Fruit fly (Drosophila melanogaster) whole organism, embryonic: ENCODE measurements around the gene CG34134.

ENCODE experiments used
- Atf6 ChIP-seq: fragments of 200-800 bp; sonication (Bioruptor generic); IDR thresholded peaks from 2 replicates; pipeline ENCODE4 v1.3.6; 2022; ENCODE audit warnings: missing biosample characterization, missing genetic modification characterization
- CG10431 ChIP-seq: fragments of 200-800 bp; sonication (Bioruptor generic); optimal IDR thresholded peaks from 3 replicates; lab custom pipeline; 2018; ENCODE audit warnings: missing biosample characterization, mild to moderate bottlenecking, missing genetic modification characterization
- CG12942 ChIP-seq: fragments of 200-800 bp; sonication (Bioruptor generic); optimal IDR thresholded peaks from 3 replicates; lab custom pipeline; 2016; ENCODE audit warnings: missing biosample characterization, missing genetic modification characterization
- CG17328 ChIP-seq: fragments of 200-800 bp; sonication (Bioruptor generic); IDR thresholded peaks from 2 replicates; pipeline ENCODE4 v1.3.6; 2022; ENCODE audit warnings: missing biosample characterization, missing genetic modification characterization
- CG1832 ChIP-seq: fragments of 200-800 bp; sonication (Bioruptor generic); optimal IDR thresholded peaks from 2 replicates; lab custom pipeline; 2017; ENCODE audit warnings: missing biosample characterization, mild to moderate bottlenecking, missing genetic modification characterization, inconsistent platforms
- CG18619 ChIP-seq: fragments of 200-800 bp; sonication (Bioruptor generic); optimal IDR thresholded peaks from 3 replicates; lab custom pipeline; 2017; ENCODE audit warnings: missing biosample characterization, mild to moderate bottlenecking, missing genetic modification characterization
- CG18764 ChIP-seq: fragments of 200-800 bp; sonication (Bioruptor generic); optimal IDR thresholded peaks from 3 replicates; lab custom pipeline; 2016; ENCODE audit warnings: missing biosample characterization, missing genetic modification characterization
- CG2875 ChIP-seq: fragments of 200-800 bp; sonication (Bioruptor generic); optimal IDR thresholded peaks from 2 replicates; lab custom pipeline; 2017; ENCODE audit warnings: missing biosample characterization, mild to moderate bottlenecking, missing genetic modification characterization, missing genetic modification reagents
- CG32532 ChIP-seq: fragments of 200-800 bp; sonication (Bioruptor generic); IDR thresholded peaks from 2 replicates; pipeline ENCODE4 v1.3.6; 2022; ENCODE audit warnings: missing biosample characterization, missing genetic modification characterization
- CG3281 ChIP-seq: fragments of 200-800 bp; sonication (Bioruptor generic); optimal IDR thresholded peaks from 3 replicates; lab custom pipeline; 2017; ENCODE audit warnings: missing biosample characterization, mild to moderate bottlenecking, missing genetic modification characterization
- CG34376 ChIP-seq: fragments of 200-800 bp; sonication (Bioruptor generic); optimal IDR thresholded peaks from 2 replicates; lab custom pipeline; 2018; ENCODE audit warnings: missing biosample characterization, mild to moderate bottlenecking, missing genetic modification characterization
- CG4617 ChIP-seq: fragments of 200-800 bp; sonication (Bioruptor generic); optimal IDR thresholded peaks from 3 replicates; lab custom pipeline; 2016; ENCODE audit warnings: missing biosample characterization, missing genetic modification characterization, borderline replicate concordance
- CG6683 ChIP-seq: fragments of 200-800 bp; sonication (Bioruptor generic); optimal IDR thresholded peaks from 2 replicates; lab custom pipeline; 2017; ENCODE audit warnings: missing biosample characterization, mild to moderate bottlenecking, missing genetic modification characterization, missing genetic modification reagents
- CG8290 ChIP-seq, 3 experiments: fragments of 200-800 bp; sonication (Bioruptor generic); optimal IDR thresholded peaks; 2 replicates each; lab custom pipeline; 2016 to 2019; ENCODE audit warnings: missing biosample characterization in 3 of 3, missing genetic modification characterization in 3 of 3, mild to moderate bottlenecking in 2 of 3, moderate library complexity in 1 of 3
- CG8924 ChIP-seq: fragments of 200-800 bp; optimal IDR thresholded peaks from 3 replicates; lab custom pipeline; 2019; ENCODE audit warnings: missing biosample characterization, mild to moderate bottlenecking, missing genetic modification characterization, moderate library complexity
- CG9215 ChIP-seq: fragments of 200-800 bp; sonication (Bioruptor generic); IDR thresholded peaks from 2 replicates; pipeline ENCODE4 v1.3.6; 2022; ENCODE audit warnings: missing biosample characterization, missing genetic modification characterization
- CG9437 ChIP-seq: fragments of 200-800 bp; sonication (Bioruptor generic); optimal IDR thresholded peaks from 2 replicates; lab custom pipeline; 2018; ENCODE audit warnings: missing biosample characterization, mild to moderate bottlenecking, missing genetic modification characterization
- CG9932 ChIP-seq: fragments of 200-800 bp; sonication (Bioruptor generic); IDR thresholded peaks from 2 replicates; pipeline ENCODE4 v1.3.6; 2022; ENCODE audit warnings: missing biosample characterization, missing genetic modification characterization
- Camta ChIP-seq: fragments of 200-800 bp; sonication (Bioruptor generic); optimal IDR thresholded peaks from 2 replicates; lab custom pipeline; 2016; ENCODE audit warnings: missing biosample characterization, missing genetic modification characterization
- Deaf1 ChIP-seq: fragments of 200-800 bp; optimal IDR thresholded peaks from 3 replicates; lab custom pipeline; 2019; ENCODE audit warnings: missing biosample characterization, mild to moderate bottlenecking, missing genetic modification characterization, moderate library complexity
- Elba2 ChIP-seq: fragments of 200-800 bp; sonication (Bioruptor generic); optimal IDR thresholded peaks from 3 replicates; lab custom pipeline; 2016; ENCODE audit warnings: missing biosample characterization, missing genetic modification characterization
- Ets65A ChIP-seq: fragments of 200-800 bp; sonication (Bioruptor generic); peaks from one replicate; lab custom pipeline; 2016; ENCODE audit warnings: missing biosample characterization, missing genetic modification characterization
- Ets97D ChIP-seq: fragments of 200-800 bp; sonication (Bioruptor generic); optimal IDR thresholded peaks from 3 replicates; lab custom pipeline; 2016; ENCODE audit warnings: missing biosample characterization, missing genetic modification characterization
- Fer1 ChIP-seq: fragments of 200-800 bp; sonication (Bioruptor generic); optimal IDR thresholded peaks from 2 replicates; lab custom pipeline; 2017; ENCODE audit warnings: missing biosample characterization, mild to moderate bottlenecking, missing genetic modification characterization
- Hr3 ChIP-seq: fragments of 200-800 bp; sonication (Bioruptor generic); optimal IDR thresholded peaks from 3 replicates; lab custom pipeline; 2016; ENCODE audit warnings: missing biosample characterization, missing genetic modification characterization
- Nf-YB ChIP-seq: fragments of 200-800 bp; sonication (Bioruptor generic); optimal IDR thresholded peaks from 3 replicates; lab custom pipeline; 2019; ENCODE audit warnings: missing biosample characterization, mild to moderate bottlenecking, missing genetic modification characterization, moderate library complexity
- Pdp1 ChIP-seq, 2 experiments: fragments of 200-800 bp; sonication (Bioruptor generic); optimal IDR thresholded peaks; 3 replicates each; lab custom pipeline; 2016; ENCODE audit warnings: missing biosample characterization in 2 of 2, missing genetic modification characterization in 2 of 2, mild to moderate bottlenecking in 1 of 2, moderate library complexity in 1 of 2
- Poxn ChIP-seq: fragments of 200-800 bp; sonication (Bioruptor generic); IDR thresholded peaks from 2 replicates; pipeline ENCODE4 v1.3.6; 2022; ENCODE audit warnings: missing biosample characterization, missing genetic modification characterization
- Scr ChIP-seq: fragments of 200-800 bp; sonication (Bioruptor generic); IDR thresholded peaks from 2 replicates; pipeline ENCODE4 v1.3.6; 2022; ENCODE audit warnings: missing biosample characterization, missing genetic modification characterization; ENCODE audit not compliant: partially characterized antibody
- Side ChIP-seq: fragments of 200-800 bp; sonication (Bioruptor generic); optimal IDR thresholded peaks from 2 replicates; lab custom pipeline; 2016; ENCODE audit warnings: missing biosample characterization, missing genetic modification characterization
- Sry-δ ChIP-seq: fragments of 200-800 bp; sonication (Bioruptor generic); optimal IDR thresholded peaks from 2 replicates; lab custom pipeline; 2016; ENCODE audit warnings: missing biosample characterization, missing genetic modification characterization
- ase ChIP-seq: fragments of 200-800 bp; sonication (Bioruptor generic); IDR thresholded peaks from 3 replicates; pipeline ENCODE4 v1.3.6; 2022; ENCODE audit warnings: missing biosample characterization, missing genetic modification characterization
- btn ChIP-seq: fragments of 200-800 bp; sonication (Bioruptor generic); optimal IDR thresholded peaks from 2 replicates; lab custom pipeline; 2016; ENCODE audit warnings: missing biosample characterization, missing genetic modification characterization
- chinmo ChIP-seq: fragments of 200-800 bp; sonication (Bioruptor generic); IDR thresholded peaks from 4 replicates; pipeline ENCODE4 v1.3.6; 2022; ENCODE audit warnings: missing biosample characterization, missing genetic modification characterization; ENCODE audit not compliant: partially characterized antibody
- corto ChIP-seq: fragments of 200-800 bp; sonication (Bioruptor generic); optimal IDR thresholded peaks from 2 replicates; lab custom pipeline; 2016; ENCODE audit warnings: missing biosample characterization, mild to moderate bottlenecking, missing genetic modification characterization, moderate library complexity
- da ChIP-seq: fragments of 200-800 bp; sonication (Bioruptor generic); optimal IDR thresholded peaks from 2 replicates; lab custom pipeline; 2016; ENCODE audit warnings: missing biosample characterization, missing genetic modification characterization
- fd3F ChIP-seq: fragments of 200-800 bp; sonication (Bioruptor generic); optimal IDR thresholded peaks from 2 replicates; lab custom pipeline; 2018; ENCODE audit warnings: missing biosample characterization, mild to moderate bottlenecking, missing genetic modification characterization, moderate library complexity
- ham ChIP-seq: fragments of 200-800 bp; sonication (Bioruptor generic); IDR thresholded peaks from 2 replicates; pipeline ENCODE4 v1.3.6; 2022; ENCODE audit warnings: missing biosample characterization, missing genetic modification characterization
- ind ChIP-seq: fragments of 200-800 bp; sonication (Bioruptor generic); optimal IDR thresholded peaks from 3 replicates; lab custom pipeline; 2016; ENCODE audit warnings: missing biosample characterization, missing genetic modification characterization
- lab ChIP-seq: fragments of 200-800 bp; sonication (Bioruptor generic); optimal IDR thresholded peaks from 3 replicates; lab custom pipeline; 2017; ENCODE audit warnings: missing biosample characterization, missing genetic modification characterization, mild to moderate bottlenecking, moderate library complexity, missing genetic modification reagents
- luna ChIP-seq: fragments of 200-800 bp; sonication (Bioruptor generic); optimal IDR thresholded peaks from 2 replicates; lab custom pipeline; 2016; ENCODE audit warnings: missing biosample characterization, missing genetic modification characterization
- nau ChIP-seq: fragments of 200-800 bp; sonication (Bioruptor generic); optimal IDR thresholded peaks from 3 replicates; lab custom pipeline; 2017; ENCODE audit warnings: missing biosample characterization, mild to moderate bottlenecking, missing genetic modification characterization, missing genetic modification reagents
- nerfin-1 ChIP-seq: fragments of 200-800 bp; sonication (Bioruptor generic); optimal IDR thresholded peaks from 3 replicates; lab custom pipeline; 2019; ENCODE audit warnings: missing biosample characterization, mild to moderate bottlenecking, missing genetic modification characterization, moderate library complexity
- org-1 ChIP-seq: fragments of 200-800 bp; sonication (Bioruptor generic); optimal IDR thresholded peaks from 2 replicates; lab custom pipeline; 2017; ENCODE audit warnings: missing biosample characterization, missing genetic modification characterization
- psq ChIP-seq: fragments of 200-800 bp; sonication (Bioruptor generic); optimal IDR thresholded peaks from 2 replicates; lab custom pipeline; 2017; ENCODE audit warnings: missing biosample characterization, missing genetic modification characterization
- row ChIP-seq: fragments of 200-800 bp; sonication (Bioruptor generic); IDR thresholded peaks from 3 replicates; pipeline ENCODE4 v1.3.6; 2022; ENCODE audit warnings: missing biosample characterization, missing genetic modification characterization
- sob ChIP-seq: fragments of 200-800 bp; sonication (Bioruptor generic); IDR thresholded peaks from 2 replicates; pipeline ENCODE4 v1.3.6; 2022; ENCODE audit warnings: missing biosample characterization, missing genetic modification characterization
- sug ChIP-seq: fragments of 200-800 bp; optimal IDR thresholded peaks from 2 replicates; lab custom pipeline; 2019; ENCODE audit warnings: missing biosample characterization, mild to moderate bottlenecking, missing genetic modification characterization, moderate library complexity
- tin ChIP-seq: fragments of 200-800 bp; sonication (Bioruptor generic); optimal IDR thresholded peaks from 3 replicates; lab custom pipeline; 2016; ENCODE audit warnings: missing biosample characterization, missing genetic modification characterization
- zf30C ChIP-seq: fragments of 200-800 bp; sonication (Bioruptor generic); optimal IDR thresholded peaks from 3 replicates; lab custom pipeline; 2018; ENCODE audit warnings: missing biosample characterization, mild to moderate bottlenecking, missing genetic modification characterization
- zfh2 ChIP-seq: fragments of 200-800 bp; sonication (Bioruptor generic); optimal IDR thresholded peaks from 2 replicates; lab custom pipeline; 2016; ENCODE audit warnings: missing biosample characterization, missing genetic modification characterization

CG34134 gene

dm6 chr2L:8156682-8157081, 33.9 kb downstream of the CG34134 start (continued):
- TF ChIP-seq Pdp1 (GFP tag; optimal IDR thresholded peaks at IDR 0.05; lab: Kevin White, UChicago) (peak; percentile 79 to 91), CG2875 (GFP tag; lab: Kevin White, UChicago) (peak; percentile 6), ase (GFP tag; lab: Robert Waterston, UW) (0 out of 3 replicates have a peak, but pooled peaks have one; percentile 47), sug (tag; lab: Kevin White, UChicago) (peak; percentile 67), Deaf1 (peak; percentile 15), luna (GFP tag; lab: Kevin White, UChicago) (peak; percentile 20), Nf-YB (GFP tag; lab: Kevin White, UChicago) (no peak), CG10431 (GFP tag; lab: Kevin White, UChicago) (no peak), Ets65A (peak; percentile 91), corto (GFP tag; lab: Kevin White, UChicago) (peak; percentile 46), btn (GFP tag; lab: Kevin White, UChicago) (peak; percentile 21), Fer1 (GFP tag; lab: Kevin White, UChicago) (peak; percentile 68), row (peak; percentile 87), Side (GFP tag; lab: Kevin White, UChicago) (peak; percentile 69), sob (GFP tag; lab: Robert Waterston, UW) (peak; percentile 62), CG12942 (peak; percentile 58), CG9215 (GFP tag; lab: Robert Waterston, UW) (peak; percentile 61), org-1 (GFP tag; lab: Kevin White, UChicago) (no peak), psq (no peak), da (GFP tag; lab: Kevin White, UChicago) (peak; percentile 74), CG8924 (peak; percentile 69), CG9437 (GFP tag; lab: Kevin White, UChicago) (peak; percentile 45), CG18764 (GFP tag; lab: Kevin White, UChicago) (peak; percentile 59), Scr (GFP tag; lab: Robert Waterston, UW) (no peak), Ets97D (peak; percentile 76), fd3F (GFP tag; lab: Kevin White, UChicago) (peak; percentile 40), CG6683 (GFP tag; lab: Kevin White, UChicago) (peak; percentile 33), nau (GFP tag; lab: Kevin White, UChicago) (peak; percentile 57), zf30C (no peak), tin (GFP tag; lab: Kevin White, UChicago) (peak; percentile 76), CG32532 (GFP tag; lab: Robert Waterston, UW) (peak; percentile 79), Hr3 (GFP tag; lab: Kevin White, UChicago) (peak; percentile 64), ind (GFP tag; lab: Kevin White, UChicago) (peak; percentile 79), Elba2 (GFP tag; lab: Kevin White, UChicago) (no peak), CG18619 (GFP tag; lab: Kevin White, UChicago) (peak; percentile 42), Sry-δ (GFP tag; lab: Kevin White, UChicago) (peak; percentile 42), Camta (peak; percentile 50), Poxn (GFP tag; lab: Robert Waterston, UW) (no peak), ham (GFP tag; lab: Robert Waterston, UW) (no peak), Atf6 (GFP tag; lab: Robert Waterston, UW) (0 out of 2 replicates have a peak, but pooled peaks have one; percentile 39), nerfin-1 (peak; percentile 69), CG9932 (GFP tag; lab: Robert Waterston, UW) (peak; percentile 73), CG4617 (peak; percentile 80), CG3281 (GFP tag; lab: Kevin White, UChicago) (peak; percentile 82), CG17328 (GFP tag; lab: Robert Waterston, UW) (peak; percentile 69), CG1832 (GFP tag; lab: Kevin White, UChicago) (no peak), CG8290 (GFP tag; optimal IDR thresholded peaks at IDR 0.05; lab: Kevin White, UChicago) (peak; percentile 26), CG8290 (tag; optimal IDR thresholded peaks at IDR 0.05; lab: Kevin White, UChicago) (peak in 1 of 2 experiments; percentile 83), CG34376 (GFP tag; lab: Kevin White, UChicago) (no peak), chinmo (GFP tag; lab: Robert Waterston, UW) (no peak), lab (GFP tag; lab: Kevin White, UChicago) (peak; percentile 81), zfh2 (GFP tag; lab: Kevin White, UChicago) (peak; percentile 78)
